Fruit fly (Drosophila melanogaster): ENCODE measurements around the gene nSMase.
A peak's percentile ranks its signal among the peaks of the same experiment; 100 is the strongest.

Gene nSMase

dm6 chr3L:3204348-3204747, 14.6 kb upstream of the nSMase start, which contains the start of gene CG33159:
CG33159 (minus strand) TSS chr3L:3204448.
- TF ChIP-seq Jra (GFP tag; optimal IDR thresholded peaks at IDR 0.05) (no peak), OdsH (GFP tag; optimal IDR thresholded peaks at IDR 0.05) (no peak), usp (GFP tag; optimal IDR thresholded peaks at IDR 0.05) (no peak), Vsx2 (GFP tag; optimal IDR thresholded peaks at IDR 0.05; ENCODE audit: partially characterized antibody) (no peak), ey (GFP tag; optimal IDR thresholded peaks at IDR 0.05) (no peak), sv (GFP tag; optimal IDR thresholded peaks at IDR 0.05) (no peak), h (GFP tag; optimal IDR thresholded peaks at IDR 0.05) (no peak), jim (GFP tag; optimal IDR thresholded peaks at IDR 0.05) (no peak), brk (GFP tag; optimal IDR thresholded peaks at IDR 0.05) (no peak), Hnf4 (GFP tag; optimal IDR thresholded peaks at IDR 0.05) (no peak), foxo (GFP tag; optimal IDR thresholded peaks at IDR 0.05) (no peak), CG9705 (GFP tag; optimal IDR thresholded peaks at IDR 0.05) (no peak), pan (optimal IDR thresholded peaks at IDR 0.05) (no peak), GATAd (GFP tag; optimal IDR thresholded peaks at IDR 0.05) (no peak)

- no peak for TF ChIP-seq CrebA (GFP tag; optimal IDR thresholded peaks at IDR 0.05; ENCODE audit: borderline replicate concordance)
- no peak for TF ChIP-seq GATAd (GFP tag; optimal IDR thresholded peaks at IDR 0.05)
These were observed 13.6 kb upstream of the nSMase start, which contains the start of gene CG32277 for dm6 chr3L:3205349-3205748. CG32277 (minus strand) TSS chr3L:3205449.

dm6 chr3L:3206263-3206662, 12.7 kb upstream of the nSMase start, which contains the start of gene CG33160:
CG33160 (minus strand) TSS chr3L:3206363.
- TF ChIP-seq psq (GFP tag; optimal IDR thresholded peaks at IDR 0.05): no peak
- TF ChIP-seq jim (GFP tag; optimal IDR thresholded peaks at IDR 0.05): no peak
- TF ChIP-seq sage (GFP tag; optimal IDR thresholded peaks at IDR 0.05): no peak
- TF ChIP-seq fru (GFP tag; optimal IDR thresholded peaks at IDR 0.05): no peak

dm6 chr3L:3208895-3209294, 10.1 kb upstream of the nSMase start, which contains the start of the genes CG32269 and CG32270:
CG32269 (minus strand) TSS chr3L:3208985.
CG32270 (minus strand) TSS chr3L:3208985.
- TF ChIP-seq Hr83 (GFP tag; optimal IDR thresholded peaks at IDR 0.05; ENCODE audit: poor library complexity, severe bottlenecking) (peak; percentile 92), Sp1 (GFP tag; optimal IDR thresholded peaks at IDR 0.05) (no peak)

dm6 chr3L:3222643-3223389, 3.9 kb downstream of the nSMase start, which contains the start of the genes RpL28 and eIF1:
RpL28 (minus strand) TSS chr3L:3222960.
eIF1 (plus strand) TSS chr3L:3223341.
- peak; percentile 89 for TF ChIP-seq h (GFP tag; optimal IDR thresholded peaks at IDR 0.05)
- TF ChIP-seq CG32264 (GFP tag; optimal IDR thresholded peaks at IDR 0.05): peak; percentile 65
- TF ChIP-seq Mio (GFP tag; optimal IDR thresholded peaks at IDR 0.05): peak; percentile 85
- no peak for TF ChIP-seq Rel (GFP tag; optimal IDR thresholded peaks at IDR 0.05)
- peak; percentile 59 for TF ChIP-seq Rel (tag; optimal IDR thresholded peaks at IDR 0.05)
- TF ChIP-seq Jra (GFP tag; optimal IDR thresholded peaks at IDR 0.05): peak; percentile 84
- TF ChIP-seq sv (GFP tag; optimal IDR thresholded peaks at IDR 0.05): peak; percentile 92
- peak; percentile 91 for TF ChIP-seq Sp1 (GFP tag; optimal IDR thresholded peaks at IDR 0.05)
- no peak for TF ChIP-seq Dfd (GFP tag; optimal IDR thresholded peaks at IDR 0.05)
- TF ChIP-seq tai (GFP tag; optimal IDR thresholded peaks at IDR 0.05): no peak
- TF ChIP-seq ey (GFP tag; optimal IDR thresholded peaks at IDR 0.05): peak; percentile 66
- no peak for TF ChIP-seq dl (GFP tag; optimal IDR thresholded peaks at IDR 0.05; ENCODE audit: insufficient read depth in 1 of 2, partially characterized antibody in 2 of 2)
- TF ChIP-seq OdsH (GFP tag; optimal IDR thresholded peaks at IDR 0.05): peak; percentile 84
- peak; percentile 65 for TF ChIP-seq Myc (optimal IDR thresholded peaks at IDR 0.05)
- TF ChIP-seq dmrt93B (GFP tag; optimal IDR thresholded peaks at IDR 0.05): peak; percentile 96
- TF ChIP-seq jim (GFP tag; optimal IDR thresholded peaks at IDR 0.05): no peak
- no peak for TF ChIP-seq Abd-B (GFP tag; optimal IDR thresholded peaks at IDR 0.05)
- TF ChIP-seq Vsx2 (GFP tag; optimal IDR thresholded peaks at IDR 0.05; ENCODE audit: partially characterized antibody): no peak
- peak in 1 of 2 experiments; percentile 90 for TF ChIP-seq foxo (GFP tag; optimal IDR thresholded peaks at IDR 0.05)
- peak; percentile 99 for TF ChIP-seq Hr83 (GFP tag; optimal IDR thresholded peaks at IDR 0.05; ENCODE audit: poor library complexity, severe bottlenecking)
- TF ChIP-seq HLH106 (tag; optimal IDR thresholded peaks at IDR 0.05): peak; percentile 86
- peak; percentile 83 for TF ChIP-seq dsf (GFP tag; optimal IDR thresholded peaks at IDR 0.05; ENCODE audit: borderline replicate concordance)
- TF ChIP-seq N (GFP tag; optimal IDR thresholded peaks at IDR 0.05): no peak
- TF ChIP-seq woc (GFP tag; optimal IDR thresholded peaks at IDR 0.05): peak; percentile 45
- no peak for TF ChIP-seq pan (optimal IDR thresholded peaks at IDR 0.05)
- TF ChIP-seq Dif (GFP tag; optimal IDR thresholded peaks at IDR 0.05; ENCODE audit: partially characterized antibody): peak; percentile 14
- no peak for TF ChIP-seq brk (GFP tag; optimal IDR thresholded peaks at IDR 0.05)
- peak; percentile 92 for TF ChIP-seq CG9705 (GFP tag; optimal IDR thresholded peaks at IDR 0.05)
- peak; percentile 75 for TF ChIP-seq psq (GFP tag; optimal IDR thresholded peaks at IDR 0.05)
- TF ChIP-seq fru (GFP tag; optimal IDR thresholded peaks at IDR 0.05): peak; percentile 55
- TF ChIP-seq rgr (GFP tag; optimal IDR thresholded peaks at IDR 0.05): peak; percentile 96
- TF ChIP-seq Hnf4 (GFP tag; optimal IDR thresholded peaks at IDR 0.05): peak; percentile 82
- no peak for TF ChIP-seq CrebA (GFP tag; optimal IDR thresholded peaks at IDR 0.05; ENCODE audit: borderline replicate concordance)
- no peak for TF ChIP-seq lola (GFP tag; optimal IDR thresholded peaks at IDR 0.05)
- peak; percentile 66 for TF ChIP-seq br (GFP tag; optimal IDR thresholded peaks at IDR 0.05)
